Fruit fly (Drosophila melanogaster): ENCODE data around the gene Syn.
A peak's percentile ranks its signal among the peaks of the same experiment; 100 is the strongest.

The Syn gene

dm6 chr3R:10263972-10264536 is 73.6 kb downstream of the Syn start, which contains the start of gene Nuak (continued):
- TF ChIP-seq dysf (GFP tag; IDR thresholded peaks at IDR 0.05) (no peak), CG10979 (tag; optimal IDR thresholded peaks at IDR 0.05) (peak; percentile 70), Taf1 (GFP tag; IDR thresholded peaks at IDR 0.05) (no peak), CG6765 (GFP tag; optimal IDR thresholded peaks at IDR 0.05) (peak; percentile 54), Myb (GFP tag; optimal IDR thresholded peaks at IDR 0.05) (peak; percentile 89), trem (tag; optimal IDR thresholded peaks at IDR 0.05) (peak; percentile 85), Blimp-1 (GFP tag; optimal IDR thresholded peaks at IDR 0.05) (peak; percentile 73), chm (GFP tag; IDR thresholded peaks at IDR 0.05) (no peak), fu2 (GFP tag; optimal IDR thresholded peaks at IDR 0.05) (peak; percentile 96), CG1024 (GFP tag; IDR thresholded peaks at IDR 0.05) (no peak), lola (GFP tag; optimal IDR thresholded peaks at IDR 0.05) (peak in 1 of 3 experiments; percentile 78), hbn (GFP tag; IDR thresholded peaks at IDR 0.05; ENCODE audit: partially characterized antibody) (no peak), CG5953 (GFP tag; IDR thresholded peaks at IDR 0.05) (no peak), CG9797 (GFP tag; optimal IDR thresholded peaks at IDR 0.05) (peak; percentile 61), Bgb (GFP tag; IDR thresholded peaks at IDR 0.05; ENCODE audit: partially characterized antibody) (no peak), CG16815 (GFP tag; optimal IDR thresholded peaks at IDR 0.05) (peak; percentile 84), twi (tag; optimal IDR thresholded peaks at IDR 0.05) (peak; percentile 59), CG17829 (tag; optimal IDR thresholded peaks at IDR 0.05) (peak; percentile 92), sd (tag; optimal IDR thresholded peaks at IDR 0.05) (peak; percentile 99), CG34376 (GFP tag; optimal IDR thresholded peaks at IDR 0.05) (peak; percentile 73), BEAF-32 (GFP tag; optimal IDR thresholded peaks at IDR 0.05) (peak; percentile 71), Hmr (GFP tag; optimal IDR thresholded peaks at IDR 0.05) (peak; percentile 91), Bdp1 (GFP tag; optimal IDR thresholded peaks at IDR 0.05) (peak; percentile 82), tx (GFP tag; optimal IDR thresholded peaks at IDR 0.05) (peak; percentile 94), Sin3A (optimal IDR thresholded peaks at IDR 0.05) (peak; percentile 86), Rfx (GFP tag; IDR thresholded peaks at IDR 0.05) (no peak), CG9876 (GFP tag; optimal IDR thresholded peaks at IDR 0.05) (peak; percentile 91), ranshi (GFP tag; IDR thresholded peaks at IDR 0.05) (no peak), Ada2b (GFP tag; IDR thresholded peaks at IDR 0.05) (no peak), CG10209 (GFP tag; optimal IDR thresholded peaks at IDR 0.05) (peak; percentile 84), Scr (GFP tag; IDR thresholded peaks at IDR 0.05; ENCODE audit: partially characterized antibody) (no peak), CG12299 (tag; optimal IDR thresholded peaks at IDR 0.05) (peak; percentile 78), exex (tag; optimal IDR thresholded peaks at IDR 0.05) (peak; percentile 45), CG6791 (GFP tag; IDR thresholded peaks at IDR 0.05; ENCODE audit: partially characterized antibody) (no peak), CG17802 (tag; optimal IDR thresholded peaks at IDR 0.05) (peak; percentile 63), CG15514 (GFP tag; optimal IDR thresholded peaks at IDR 0.05) (peak; percentile 90), CG1832 (GFP tag; optimal IDR thresholded peaks at IDR 0.05) (peak; percentile 76), salm (tag; optimal IDR thresholded peaks at IDR 0.05) (peak; percentile 44), CG4424 (GFP tag; optimal IDR thresholded peaks at IDR 0.05) (peak; percentile 85), CG9609 (GFP tag; optimal IDR thresholded peaks at IDR 0.05) (peak; percentile 93), CG7786 (GFP tag; optimal IDR thresholded peaks at IDR 0.05) (peak; percentile 94), wor (GFP tag; IDR thresholded peaks at IDR 0.05) (no peak), CG12744 (GFP tag; optimal IDR thresholded peaks at IDR 0.05) (peak; percentile 88), run (tag; optimal IDR thresholded peaks at IDR 0.05) (no peak), Hsf (GFP tag; optimal IDR thresholded peaks at IDR 0.05) (peak; percentile 95), org-1 (GFP tag; optimal IDR thresholded peaks at IDR 0.05) (peak; percentile 37), onecut (GFP tag; IDR thresholded peaks at IDR 0.05) (peak; percentile 74), Hmx (GFP tag; optimal IDR thresholded peaks at IDR 0.05) (peak; percentile 94), ind (GFP tag; optimal IDR thresholded peaks at IDR 0.05) (peak; percentile 95), crol (GFP tag; IDR thresholded peaks at IDR 0.05) (no peak)

All from whole organism, embryonic.